Worm (Caenorhabditis elegans): ENCODE measurements around the gene C07E3.3.

- no peak for TF ChIP-seq chd-7 (tag; optimal IDR thresholded peaks at IDR 0.05)
- no peak for TF ChIP-seq tlf-1 (GFP tag; optimal IDR thresholded peaks at IDR 0.05)
- no peak for TF ChIP-seq ztf-25 (GFP tag; IDR thresholded peaks at IDR 0.05)
- no peak for TF ChIP-seq egrh-3 (GFP tag; IDR thresholded peaks at IDR 0.05)
- TF ChIP-seq pha-4 (tag; optimal IDR thresholded peaks at IDR 0.05) = no peak
- no peak for TF ChIP-seq cebp-2 (GFP tag; IDR thresholded peaks at IDR 0.05)
- TF ChIP-seq lag-1 (GFP tag; IDR thresholded peaks at IDR 0.05) = no peak
- no peak for TF ChIP-seq nfya-2 (GFP tag; IDR thresholded peaks at IDR 0.05)
- no peak for TF ChIP-seq repo-1 (tag; optimal IDR thresholded peaks at IDR 0.05)
Measured at ce11 chrII:10357468-10358007, at the start of gene C07E3.3.

All from whole organism, young adult.